Worm (Caenorhabditis elegans) whole organism, L1 larva: ENCODE measurements around the gene Y42H9B.3.

ENCODE experiments used
- C34B4.2 ChIP-seq: sonication (generic microtip); optimal IDR thresholded peaks from 2 replicates; lab custom pipeline; 2017; ENCODE audit warnings: mild to moderate bottlenecking, missing genetic modification characterization, missing compliant biosample characterization
- Y116A8C.19 ChIP-seq: sonication (generic microtip); optimal IDR thresholded peaks from 2 replicates; lab custom pipeline; 2016; ENCODE audit warnings: missing compliant biosample characterization, missing genetic modification characterization, borderline replicate concordance
- alr-1 ChIP-seq: fragments of 200-800 bp; sonication (Bioruptor generic); optimal IDR thresholded peaks from 2 replicates; lab custom pipeline; 2018; ENCODE audit warnings: borderline replicate concordance, mild to moderate bottlenecking, missing genetic modification characterization, missing compliant biosample characterization
- blmp-1 ChIP-seq: fragments of 150-350 bp; optimal IDR thresholded peaks from 2 replicates; lab custom pipeline; 2014; ENCODE audit warnings: missing biosample characterization, missing genetic modification characterization
- ceh-8 ChIP-seq: fragments of 200-800 bp; sonication (Bioruptor generic); optimal IDR thresholded peaks from 2 replicates; lab custom pipeline; 2018; ENCODE audit warnings: mild to moderate bottlenecking, missing genetic modification characterization, moderate library complexity, missing compliant biosample characterization
- efl-1 ChIP-seq, 4 experiments: fragments of 150-350 bp; optimal IDR thresholded peaks in 3 of 4; peaks in 1 of 4; 1 replicate in 1 of 4; 2 replicates in 3 of 4; lab custom pipeline; 2014; ENCODE audit warnings: missing biosample characterization in 2 of 4, missing genetic modification characterization in 2 of 4, missing genetic modification reagents in 2 of 4
- elt-2 ChIP-seq: sonication (generic microtip); optimal IDR thresholded peaks from 2 replicates; lab custom pipeline; 2016; ENCODE audit warnings: missing genetic modification characterization, mild to moderate bottlenecking, inconsistent platforms, missing compliant biosample characterization, missing genetic modification reagents
- fkh-10 ChIP-seq: sonication (generic microtip); optimal IDR thresholded peaks from 2 replicates; lab custom pipeline; 2017; ENCODE audit warnings: missing biosample characterization, missing genetic modification reagents, missing genetic modification characterization
- fkh-8 ChIP-seq: sonication (generic microtip); optimal IDR thresholded peaks from 2 replicates; lab custom pipeline; 2016; ENCODE audit warnings: mild to moderate bottlenecking, missing genetic modification characterization, missing compliant biosample characterization
- jun-1 ChIP-seq: fragments of 150-350 bp; optimal IDR thresholded peaks from 2 replicates; lab custom pipeline; 2014; ENCODE audit warnings: missing biosample characterization, missing genetic modification reagents, missing genetic modification characterization
- lin-14 ChIP-seq: fragments of 200-800 bp; sonication (Bioruptor generic); optimal IDR thresholded peaks from 2 replicates; lab custom pipeline; 2018; ENCODE audit warnings: mild to moderate bottlenecking, missing genetic modification characterization, moderate library complexity, missing compliant biosample characterization
- lin-15B ChIP-seq: fragments of 150-350 bp; sonication (generic microtip); optimal IDR thresholded peaks from 3 replicates; lab custom pipeline; 2014; ENCODE audit warnings: missing biosample characterization, missing genetic modification characterization
- lin-35 ChIP-seq, 2 experiments: fragments of 150-350 bp; optimal IDR thresholded peaks; 2 replicates each; lab custom pipeline; 2014; ENCODE audit warnings: missing biosample characterization in 2 of 2, missing genetic modification characterization in 2 of 2, missing genetic modification reagents in 2 of 2
- lin-39 ChIP-seq: fragments of 150-350 bp; optimal IDR thresholded peaks from 2 replicates; lab custom pipeline; 2014; ENCODE audit warnings: missing biosample characterization, missing genetic modification reagents, missing genetic modification characterization
- lsy-2 ChIP-seq, 2 experiments: fragments of 150-350 bp; optimal IDR thresholded peaks; 2 replicates each; lab custom pipeline; 2014; ENCODE audit warnings: missing biosample characterization in 2 of 2, missing genetic modification characterization in 2 of 2
- mdl-1 ChIP-seq, 2 experiments: fragments of 150-350 bp; optimal IDR thresholded peaks; 2 replicates each; lab custom pipeline; 2014 to 2017; ENCODE audit warnings: missing biosample characterization in 2 of 2, missing genetic modification characterization in 2 of 2, inconsistent platforms in 1 of 2
- nhr-20 ChIP-seq: sonication (generic microtip); optimal IDR thresholded peaks from 2 replicates; lab custom pipeline; 2016; ENCODE audit warnings: mild to moderate bottlenecking, missing genetic modification characterization, missing compliant biosample characterization
- nhr-237 ChIP-seq: fragments of 150-350 bp; optimal IDR thresholded peaks from 2 replicates; lab custom pipeline; 2014; ENCODE audit warnings: missing biosample characterization, missing genetic modification characterization
- nhr-71 ChIP-seq: sonication (generic microtip); optimal IDR thresholded peaks from 2 replicates; lab custom pipeline; 2016; ENCODE audit warnings: mild to moderate bottlenecking, missing genetic modification characterization, moderate library complexity, missing compliant biosample characterization
- nhr-76 ChIP-seq: sonication (generic microtip); optimal IDR thresholded peaks from 2 replicates; lab custom pipeline; 2017; ENCODE audit warnings: missing biosample characterization, missing genetic modification characterization
- nhr-85 ChIP-seq: sonication (generic microtip); peaks from one replicate; lab custom pipeline; 2016; ENCODE audit warnings: missing genetic modification characterization, inconsistent platforms, missing compliant biosample characterization
- nhr-90 ChIP-seq: sonication (generic microtip); optimal IDR thresholded peaks from 2 replicates; lab custom pipeline; 2016; ENCODE audit warnings: mild to moderate bottlenecking, missing genetic modification characterization, missing compliant biosample characterization; ENCODE audit not compliant: poor library complexity
- pag-3 ChIP-seq: sonication (generic microtip); optimal IDR thresholded peaks from 2 replicates; lab custom pipeline; 2017; ENCODE audit warnings: missing genetic modification characterization, mild to moderate bottlenecking, missing compliant biosample characterization, antibody characterized with exemption, borderline replicate concordance; ENCODE audit not compliant: insufficient read depth
- pqm-1 ChIP-seq: sonication (generic microtip); optimal IDR thresholded peaks from 3 replicates; lab custom pipeline; 2017; ENCODE audit warnings: missing biosample characterization, missing genetic modification characterization
- rnt-1 ChIP-seq: sonication (generic microtip); optimal IDR thresholded peaks from 2 replicates; lab custom pipeline; 2016; ENCODE audit warnings: mild to moderate bottlenecking, missing genetic modification characterization, moderate library complexity, missing compliant biosample characterization
- snu-23 ChIP-seq: sonication (generic microtip); optimal IDR thresholded peaks from 2 replicates; lab custom pipeline; 2016; ENCODE audit warnings: missing genetic modification characterization, missing compliant biosample characterization
- swsn-7 ChIP-seq: sonication (generic microtip); optimal IDR thresholded peaks from 2 replicates; lab custom pipeline; 2016; ENCODE audit warnings: missing genetic modification characterization, missing compliant biosample characterization
- tlp-1 ChIP-seq: fragments of 150-350 bp; optimal IDR thresholded peaks from 2 replicates; lab custom pipeline; 2014; ENCODE audit warnings: missing biosample characterization, missing genetic modification characterization
- unc-30 ChIP-seq: sonication (generic microtip); optimal IDR thresholded peaks from 2 replicates; lab custom pipeline; 2017; ENCODE audit warnings: missing biosample characterization, missing genetic modification characterization
- unc-98 ChIP-seq: fragments of 200-800 bp; sonication (Bioruptor generic); IDR thresholded peaks from 2 replicates; pipeline ENCODE4 v1.3.6; 2022; ENCODE audit warnings: missing genetic modification characterization, missing compliant biosample characterization
- vab-15 ChIP-seq: sonication (generic microtip); optimal IDR thresholded peaks from 2 replicates; lab custom pipeline; 2017; ENCODE audit warnings: missing genotype, mild to moderate bottlenecking, missing genetic modification characterization, missing compliant biosample characterization

Gene Y42H9B.3

DNA sequence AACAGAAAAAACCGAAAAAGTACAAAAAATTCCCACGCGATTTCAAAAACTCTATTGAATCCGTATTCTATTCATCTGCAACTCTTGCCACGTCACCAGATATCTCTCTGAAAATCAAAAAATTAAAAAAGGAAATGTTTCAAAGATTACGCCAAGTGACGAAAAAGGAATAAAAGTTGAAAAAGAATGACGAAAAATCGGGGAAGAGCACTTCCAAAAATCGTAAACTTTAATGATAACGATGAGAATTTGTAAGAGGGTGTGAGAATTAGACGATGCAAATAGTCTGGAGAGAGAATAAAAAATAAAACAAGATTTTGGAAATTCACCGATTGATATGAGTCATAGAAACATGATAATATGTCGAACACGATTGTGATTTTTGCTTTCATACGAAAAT lies 22.0 kb upstream of the Y42H9B.3 start:
- TF ChIP-seq rnt-1 (tag; lab: Kevin White, UChicago) (no peak), ceh-8 (no peak), snu-23 (no peak), blmp-1 (tag; lab: Kevin White, UChicago) (no peak), pqm-1 (tag; lab: Kevin White, UChicago) (no peak), unc-30 (tag; lab: Kevin White, UChicago) (no peak), elt-2 (tag; lab: Kevin White, UChicago) (no peak), vab-15 (tag; lab: Kevin White, UChicago) (no peak), pag-3 (tag; lab: Kevin White, UChicago) (no peak), lin-15B (tag; lab: Kevin White, UChicago) (no peak), Y116A8C.19 (no peak), lin-39 (tag; lab: Kevin White, UChicago) (no peak)
- TF ChIP-seq, all 84 proteins: peak for 0

DNA sequence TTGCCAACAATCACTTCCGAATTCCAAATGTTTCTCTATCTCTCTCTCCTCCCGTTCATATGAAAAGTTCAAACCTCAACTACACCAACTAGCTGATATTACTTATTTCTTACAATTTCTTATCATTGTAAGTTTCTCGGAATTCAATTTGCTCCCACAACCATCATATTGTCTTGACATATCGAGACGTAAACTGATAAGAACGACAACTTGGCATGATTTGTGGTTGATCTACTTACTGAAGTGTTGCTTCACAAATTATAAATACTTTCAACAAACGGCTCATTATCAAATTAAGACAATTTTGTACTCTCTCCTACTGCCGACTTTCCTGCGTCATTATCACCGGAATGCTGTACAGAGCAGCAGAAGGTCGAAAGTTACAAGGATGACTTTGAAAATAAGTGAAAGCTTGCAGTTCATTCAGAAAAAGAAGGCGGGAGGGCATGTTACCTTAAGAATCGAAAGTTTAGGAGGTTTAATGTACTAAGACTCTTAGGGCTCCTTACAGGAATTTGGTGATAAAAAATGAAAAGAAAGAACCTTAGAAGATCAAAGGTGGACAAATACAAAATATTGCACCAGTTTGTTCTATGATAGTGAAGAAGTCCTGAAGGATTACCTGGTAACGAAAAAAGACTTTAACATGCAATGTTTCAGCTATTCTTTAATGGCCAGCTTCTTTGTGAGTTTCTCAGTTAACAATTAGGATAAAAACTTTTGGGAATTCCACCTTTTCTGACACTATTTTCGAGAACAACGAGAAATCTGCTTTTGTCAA lies 20.1 kb upstream of the Y42H9B.3 start:
- TF ChIP-seq efl-1 (optimal IDR thresholded peaks at IDR 0.05; lab: Kevin White, UChicago) (no peak), efl-1 (GFP tag; optimal IDR thresholded peaks at IDR 0.05 in 1 of 2; lab: Kevin White, UChicago) (peak in 1 of 2 experiments; percentile 71), lin-35 (GFP tag; optimal IDR thresholded peaks at IDR 0.05; lab: Kevin White, UChicago) (no peak), fkh-10 (GFP tag; lab: Kevin White, UChicago) (no peak), unc-98 (GFP tag; lab: Robert Waterston, UW) (no peak), C34B4.2 (tag; lab: Kevin White, UChicago) (no peak), nhr-20 (tag; lab: Kevin White, UChicago) (peak; percentile 7), fkh-8 (no peak), nhr-71 (tag; lab: Kevin White, UChicago) (peak; percentile 42), lin-39 (tag; lab: Kevin White, UChicago) (no peak), lsy-2 (tag; optimal IDR thresholded peaks at IDR 0.05; lab: Kevin White, UChicago) (no peak), nhr-76 (no peak), pqm-1 (tag; lab: Kevin White, UChicago) (peak; percentile 83), blmp-1 (tag; lab: Kevin White, UChicago) (peak; percentile 5), nhr-85 (tag; lab: Kevin White, UChicago) (peak; percentile 10), jun-1 (tag; lab: Kevin White, UChicago) (peak; percentile 14), elt-2 (tag; lab: Kevin White, UChicago) (peak; percentile 97), nhr-237 (tag; lab: Kevin White, UChicago) (no peak), lin-14 (peak; percentile 12)

DNA sequence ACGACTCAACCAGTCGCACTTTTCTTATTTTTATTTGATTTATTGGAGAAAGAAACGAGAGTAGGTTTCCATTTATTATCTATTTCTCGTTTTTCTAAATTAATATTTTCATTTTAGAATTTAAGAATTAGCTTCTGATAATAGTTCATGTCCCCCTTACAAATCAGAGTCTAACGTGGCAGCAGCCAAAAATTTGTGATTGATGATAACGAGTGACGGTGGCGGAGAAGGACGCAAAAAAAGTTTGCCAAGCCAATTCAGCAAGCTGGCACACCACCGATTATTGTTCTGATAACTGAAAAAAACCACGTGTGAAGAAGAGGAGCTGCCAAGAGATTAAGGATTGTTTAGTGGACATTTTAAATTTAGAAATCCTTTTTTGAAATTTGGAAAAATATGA lies 17.9 kb upstream of the Y42H9B.3 start:
- no peak for TF ChIP-seq alr-1 (tag; lab: Kevin White, UChicago)
- TF ChIP-seq swsn-7 (tag; lab: Kevin White, UChicago), result no peak
- TF ChIP-seq C34B4.2 (tag; lab: Kevin White, UChicago), result no peak
- TF ChIP-seq elt-2 (tag; lab: Kevin White, UChicago), result peak; percentile 88
- peak; percentile 11 for TF ChIP-seq lin-14
- TF ChIP-seq efl-1 (optimal IDR thresholded peaks at IDR 0.05; lab: Kevin White, UChicago), result no peak
- peak in 1 of 2 experiments; percentile 53 for TF ChIP-seq efl-1 (GFP tag; optimal IDR thresholded peaks at IDR 0.05 in 1 of 2; lab: Kevin White, UChicago)
- no peak for TF ChIP-seq ceh-8

DNA sequence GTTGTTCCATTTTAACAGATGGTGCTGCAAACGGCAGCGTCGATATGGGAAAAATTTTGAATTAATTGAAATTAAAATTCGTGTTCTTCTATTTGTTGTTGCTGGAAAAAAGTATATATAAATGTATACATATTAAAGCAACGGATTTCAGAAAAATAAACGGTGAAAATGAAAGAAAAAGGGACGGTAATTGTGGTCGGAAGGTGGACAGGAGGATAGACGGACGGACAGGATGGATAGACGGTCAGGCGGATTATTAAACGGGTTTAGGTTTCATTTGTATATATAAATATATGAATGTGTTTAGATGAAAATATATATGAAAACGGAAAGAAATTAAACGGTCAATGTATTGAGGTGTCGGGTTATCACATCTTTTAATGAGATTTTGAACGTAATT lies 17.2 kb upstream of the Y42H9B.3 start, which contains the start of gene nhr-31:
TSS of gene nhr-31 (minus strand) at position 101 of the 400 bp plus-strand sequence.
- peak; percentile 46 for TF ChIP-seq blmp-1 (tag; lab: Kevin White, UChicago)
- TF ChIP-seq tlp-1, result no peak
- TF ChIP-seq nhr-237 (tag; lab: Kevin White, UChicago), result no peak
- no peak for TF ChIP-seq Y116A8C.19
- TF ChIP-seq nhr-90 (tag; lab: Kevin White, UChicago), result no peak
- no peak for TF ChIP-seq mdl-1 (tag; optimal IDR thresholded peaks at IDR 0.05; lab: Kevin White, UChicago)
